Worm (Caenorhabditis elegans) whole organism, L4/young adult: ENCODE results near the gene nhr-273.

ENCODE experiments used
- dao-5 ChIP-seq: sonication (generic microtip); optimal IDR thresholded peaks from 2 replicates; lab custom pipeline; 2016; ENCODE audit warnings: missing genotype, missing genetic modification characterization, moderate library complexity, missing compliant biosample characterization
- him-1 ChIP-seq: sonication (generic microtip); optimal IDR thresholded peaks from 2 replicates; lab custom pipeline; 2016; ENCODE audit warnings: missing genotype, missing genetic modification reagents, missing genetic modification characterization, missing compliant biosample characterization

ce11 chrII:4462842-4463241 lies 27.7 kb downstream of the nhr-273 start:
- TF ChIP-seq him-1: no peak
- no peak for TF ChIP-seq dao-5 (tag; lab: Kevin White, UChicago)
